Worm (Caenorhabditis elegans) whole organism, mixed stage, embryonic: Measurements from ENCODE around the gene cyp-34A6.

Experiments used
- ces-1 ChIP-seq: fragments of 150-350 bp; optimal IDR thresholded peaks from 2 replicates; lab custom pipeline; 2014; ENCODE audit warnings: missing biosample characterization, missing genetic modification reagents, missing genetic modification characterization
- elt-3 ChIP-seq: fragments of 150-350 bp; optimal IDR thresholded peaks from 2 replicates; lab custom pipeline; 2014; ENCODE audit warnings: missing biosample characterization, missing genetic modification characterization
- lsy-2 ChIP-seq: fragments of 150-350 bp; optimal IDR thresholded peaks from 2 replicates; lab custom pipeline; 2014; ENCODE audit warnings: missing biosample characterization, missing genetic modification characterization
- mep-1 ChIP-seq: fragments of 150-350 bp; optimal IDR thresholded peaks from 2 replicates; lab custom pipeline; 2017; ENCODE audit warnings: missing biosample characterization, missing genetic modification reagents, missing genetic modification characterization, inconsistent platforms
- nhr-28 ChIP-seq: fragments of 150-350 bp; optimal IDR thresholded peaks from 2 replicates; lab custom pipeline; 2014; ENCODE audit warnings: missing biosample characterization, missing genetic modification characterization
- pha-4 ChIP-seq: fragments of 150-350 bp; optimal IDR thresholded peaks from 2 replicates; lab custom pipeline; 2018; ENCODE audit warnings: missing biosample characterization, missing genetic modification reagents, missing genetic modification characterization
- snpc-4 ChIP-seq: fragments of 150-350 bp; optimal IDR thresholded peaks from 2 replicates; lab custom pipeline; 2014; ENCODE audit warnings: missing biosample characterization, missing genetic modification characterization
- unc-39 ChIP-seq: fragments of 150-350 bp; optimal IDR thresholded peaks from 2 replicates; lab custom pipeline; 2014; ENCODE audit warnings: missing biosample characterization, missing genetic modification characterization
- unc-62 ChIP-seq: fragments of 150-350 bp; optimal IDR thresholded peaks from 2 replicates; lab custom pipeline; 2014; ENCODE audit warnings: missing biosample characterization, missing genetic modification reagents, missing genetic modification characterization

ce11 chrV:3995838-3996237, 34.7 kb upstream of the cyp-34A6 start, which contains the start of gene srx-62:
- TF ChIP-seq lsy-2 = no peak
- TF ChIP-seq pha-4 = no peak
- no peak for TF ChIP-seq unc-62 (GFP tag; lab: Kevin White, UChicago)
- TF ChIP-seq ces-1 (GFP tag; lab: Kevin White, UChicago) = no peak
- TF ChIP-seq elt-3 = no peak
- no peak for TF ChIP-seq snpc-4 (tag; lab: Kevin White, UChicago)
- TF ChIP-seq nhr-28 (tag; lab: Kevin White, UChicago) = no peak
- TF ChIP-seq mep-1 (tag; lab: Kevin White, UChicago) = no peak
- no peak for TF ChIP-seq unc-39 (tag; lab: Kevin White, UChicago)
